Fruit fly (Drosophila melanogaster): Measurements from ENCODE around the gene CG14515.

The CG14515 gene

DNA sequence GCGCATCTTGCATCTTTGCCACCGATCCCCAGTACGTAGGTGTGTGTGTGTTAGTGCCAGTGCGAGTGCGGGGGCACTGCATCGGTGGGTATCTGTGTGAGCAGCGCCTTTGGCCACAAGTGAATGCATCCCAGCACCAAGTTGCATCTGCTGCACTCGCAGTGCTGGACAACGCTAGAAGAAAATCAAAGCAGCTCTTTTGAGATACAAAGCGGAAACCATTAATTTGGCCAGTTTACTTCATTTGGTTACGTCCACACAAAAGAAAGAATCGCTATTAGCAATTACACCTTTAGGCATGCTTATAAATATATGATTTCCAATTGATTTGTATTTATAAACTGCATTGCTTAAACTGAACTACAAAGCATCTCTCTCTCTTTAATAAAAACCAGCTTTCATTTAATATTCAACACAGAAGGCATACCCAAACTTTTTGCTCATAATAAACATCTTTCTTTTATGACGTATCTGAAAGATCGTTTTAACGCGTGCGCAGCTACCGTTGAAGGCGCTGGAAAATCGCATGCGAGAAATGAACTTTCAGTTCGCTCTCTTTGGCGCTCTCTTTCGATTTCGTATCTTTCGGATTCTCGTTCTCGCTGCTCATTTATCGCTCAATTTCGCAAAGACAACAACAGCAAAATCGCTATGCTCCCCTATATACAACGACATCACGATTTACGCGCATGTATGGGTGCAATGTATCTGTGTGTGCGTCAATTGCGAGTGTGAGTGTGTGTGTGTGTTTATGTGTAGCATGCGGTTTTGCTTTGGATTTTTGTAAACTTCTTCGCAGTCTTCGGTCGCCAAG, 9.0 kb downstream of the CG14515 start:
- TF ChIP-seq tj (GFP tag; optimal IDR thresholded peaks at IDR 0.05) (peak; percentile 62), CG5204 (GFP tag; optimal IDR thresholded peaks at IDR 0.05) (no peak), CG1620 (GFP tag; optimal IDR thresholded peaks at IDR 0.05) (no peak), Hr96 (GFP tag; optimal IDR thresholded peaks at IDR 0.05) (no peak), CG33017 (tag; optimal IDR thresholded peaks at IDR 0.05) (no peak)

DNA sequence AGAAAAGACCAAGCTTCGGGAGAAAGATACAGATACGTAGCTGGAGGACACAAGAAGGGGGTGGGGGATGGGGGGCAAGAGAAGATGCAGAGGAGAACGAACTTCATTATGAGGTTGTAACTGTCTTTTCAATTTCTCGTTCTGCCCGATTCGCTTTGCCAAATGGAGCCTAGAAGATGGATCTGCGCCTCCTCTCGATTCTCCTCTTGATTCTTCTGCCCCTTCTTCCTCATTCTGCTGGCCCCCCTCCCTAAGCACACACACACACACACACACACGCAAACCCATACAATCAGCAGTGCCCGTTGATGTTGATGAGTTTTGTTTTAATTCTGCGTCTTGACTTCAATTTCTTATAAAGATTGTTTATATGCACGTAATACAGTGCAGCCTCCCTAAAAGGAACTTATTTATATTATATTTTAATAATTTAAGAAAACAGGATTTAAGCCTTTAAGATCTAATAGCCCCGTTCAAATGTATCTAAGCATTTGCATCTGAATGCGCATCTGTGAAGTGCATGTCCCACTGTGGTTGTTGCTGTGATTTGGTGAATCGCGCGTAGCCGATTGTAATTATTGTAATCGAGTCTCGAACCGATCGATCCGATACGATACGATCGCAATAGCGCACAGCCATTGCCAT, 9.8 kb downstream of the CG14515 start:
- peak; percentile 65 for TF ChIP-seq CG5204 (GFP tag; optimal IDR thresholded peaks at IDR 0.05)
- peak; percentile 75 for TF ChIP-seq CG14711 (tag; optimal IDR thresholded peaks at IDR 0.05)
- TF ChIP-seq toe (GFP tag; optimal IDR thresholded peaks at IDR 0.05), result peak; percentile 82
- no peak for TF ChIP-seq kay (GFP tag; ENCODE audit: borderline replicate concordance)
- TF ChIP-seq ovo (GFP tag; optimal IDR thresholded peaks at IDR 0.05), result no peak
- peak; percentile 90 for TF ChIP-seq CG7045 (GFP tag; optimal IDR thresholded peaks at IDR 0.05)
- peak; percentile 47 for TF ChIP-seq pad (GFP tag; optimal IDR thresholded peaks at IDR 0.05)
- peak; percentile 27 for TF ChIP-seq CG1620 (GFP tag; optimal IDR thresholded peaks at IDR 0.05)
- no peak for TF ChIP-seq cnc (optimal IDR thresholded peaks at IDR 0.05)
- TF ChIP-seq bab1 (GFP tag; optimal IDR thresholded peaks at IDR 0.05), result peak; percentile 81
- peak; percentile 64 for TF ChIP-seq cic (GFP tag; optimal IDR thresholded peaks at IDR 0.05)
- peak; percentile 55 for TF ChIP-seq CG11617 (GFP tag; optimal IDR thresholded peaks at IDR 0.05)
- TF ChIP-seq CG7101 (tag; optimal IDR thresholded peaks at IDR 0.05), result peak; percentile 84
- TF ChIP-seq CG33017 (tag; optimal IDR thresholded peaks at IDR 0.05), result peak; percentile 90
- peak; percentile 21 for TF ChIP-seq Crg-1 (GFP tag; optimal IDR thresholded peaks at IDR 0.05)
- peak; percentile 57 for TF ChIP-seq Mnt (GFP tag; optimal IDR thresholded peaks at IDR 0.05)
- peak; percentile 87 for TF ChIP-seq CG12768 (GFP tag; optimal IDR thresholded peaks at IDR 0.05)
- peak; percentile 81 for TF ChIP-seq Clk (GFP tag; optimal IDR thresholded peaks at IDR 0.05)
- TF ChIP-seq tj (GFP tag; optimal IDR thresholded peaks at IDR 0.05), result peak; percentile 43
- peak; percentile 10 for TF ChIP-seq Hr96 (GFP tag; optimal IDR thresholded peaks at IDR 0.05)

DNA sequence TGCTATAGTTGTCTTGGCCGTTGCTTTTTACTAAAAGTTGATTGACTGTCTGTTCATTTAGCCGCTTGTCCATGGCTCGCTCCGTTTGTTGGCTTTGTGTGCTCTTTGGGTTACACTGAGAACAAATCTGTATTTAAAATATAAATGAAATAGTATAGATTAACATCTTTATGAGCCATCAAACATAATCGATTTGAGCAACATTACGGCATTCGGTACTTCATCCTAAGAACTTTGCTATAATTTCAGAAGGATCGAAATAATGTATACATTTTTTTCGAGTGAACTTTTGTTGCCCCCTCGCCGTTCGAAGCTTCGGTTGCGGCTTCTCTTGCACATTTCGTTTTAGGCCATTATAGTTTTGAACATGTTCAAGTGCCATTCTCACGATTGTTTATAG, 10.6 kb downstream of the CG14515 start:
- no peak for TF ChIP-seq CG33017 (tag; optimal IDR thresholded peaks at IDR 0.05)
- TF ChIP-seq bab1 (GFP tag; optimal IDR thresholded peaks at IDR 0.05), result peak; percentile 46

DNA sequence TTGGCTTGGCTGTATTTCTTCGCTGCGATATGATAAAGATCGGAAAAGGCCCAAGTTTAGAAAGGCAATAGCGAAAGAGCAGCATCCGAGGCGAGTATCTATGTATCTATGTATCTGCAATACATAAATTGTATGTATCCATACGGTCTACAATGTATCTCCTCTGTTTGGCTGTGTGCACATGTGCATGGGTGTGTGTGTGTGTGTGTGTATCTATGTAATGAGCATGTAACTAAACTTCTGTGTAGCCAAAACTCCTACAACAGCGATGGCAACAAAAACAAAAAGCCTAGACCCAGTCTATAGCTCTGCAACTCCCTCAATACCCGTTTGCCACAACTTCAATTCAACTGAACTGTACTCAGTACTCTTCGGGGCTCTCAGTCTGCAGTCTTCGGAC, 12.7 kb downstream of the CG14515 start:
- TF ChIP-seq CG11617 (GFP tag; optimal IDR thresholded peaks at IDR 0.05) (no peak), cic (GFP tag; optimal IDR thresholded peaks at IDR 0.05) (no peak), tj (GFP tag; optimal IDR thresholded peaks at IDR 0.05) (no peak)

DNA sequence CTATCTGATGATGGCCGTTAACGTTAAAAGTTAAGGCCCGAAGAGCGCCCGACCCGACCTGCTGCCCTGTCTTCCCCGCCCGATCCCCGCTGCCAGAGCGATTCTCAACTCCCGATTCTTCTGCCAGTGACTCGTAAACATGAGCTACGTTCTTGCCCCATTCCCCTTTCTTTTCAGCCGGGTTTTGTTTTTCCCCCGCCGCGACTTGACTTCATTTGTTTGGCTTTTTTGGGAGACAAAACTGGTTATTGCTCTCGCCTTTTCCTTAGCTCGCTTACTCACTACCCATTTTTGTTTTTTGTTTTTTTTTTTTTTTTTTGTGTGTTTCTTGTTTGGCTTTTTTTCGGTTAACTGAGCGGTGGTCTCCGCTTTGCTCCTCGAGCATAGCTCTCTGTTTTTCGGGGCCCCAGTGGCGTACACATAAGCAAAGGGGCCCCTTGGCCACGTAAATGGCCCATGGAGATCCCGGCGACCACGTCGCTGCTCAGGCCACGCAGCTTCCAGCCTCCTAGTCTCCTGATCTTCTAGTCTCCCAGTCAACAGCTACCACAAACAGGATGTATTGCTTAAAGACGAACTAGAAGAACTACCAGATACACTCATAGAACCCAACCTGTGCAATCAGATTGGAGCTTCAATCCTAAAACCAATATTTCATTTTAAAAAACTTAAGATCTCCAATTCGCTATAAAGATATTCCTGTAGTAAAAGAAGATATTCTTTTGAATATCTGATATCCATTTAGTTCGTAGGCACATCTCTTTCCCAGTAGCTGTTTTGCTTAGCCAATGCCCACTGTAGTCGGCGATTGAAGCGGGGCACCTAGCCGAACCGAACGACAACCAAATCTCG, 13.4 kb downstream of the CG14515 start:
- TF ChIP-seq tj (GFP tag; optimal IDR thresholded peaks at IDR 0.05) (no peak), CG7045 (GFP tag; optimal IDR thresholded peaks at IDR 0.05) (no peak), CG33017 (tag; optimal IDR thresholded peaks at IDR 0.05) (no peak), CG7101 (tag; optimal IDR thresholded peaks at IDR 0.05) (no peak)

- TF ChIP-seq cic (GFP tag; optimal IDR thresholded peaks at IDR 0.05) (no peak), Crg-1 (GFP tag; optimal IDR thresholded peaks at IDR 0.05) (no peak), Hr96 (GFP tag; optimal IDR thresholded peaks at IDR 0.05) (no peak), ovo (GFP tag; optimal IDR thresholded peaks at IDR 0.05) (no peak), pad (GFP tag; optimal IDR thresholded peaks at IDR 0.05) (no peak), CG7045 (GFP tag; optimal IDR thresholded peaks at IDR 0.05) (no peak)
These were observed 14.3 kb downstream of the CG14515 start for dm6 chr3R:29211702-29212101.

dm6 chr3R:29212534-29212933, 15.2 kb downstream of the CG14515 start:
- TF ChIP-seq Hr96 (GFP tag; optimal IDR thresholded peaks at IDR 0.05) (no peak), toe (GFP tag; optimal IDR thresholded peaks at IDR 0.05) (no peak), CG7045 (GFP tag; optimal IDR thresholded peaks at IDR 0.05) (no peak), CG5204 (GFP tag; optimal IDR thresholded peaks at IDR 0.05) (no peak)

Measured in whole organism, adult.